Worm (Caenorhabditis elegans) whole organism, young adult: ENCODE data around the gene srh-171.

Experiments
- K12H6.12 ChIP-seq: fragments of 200-800 bp; sonication (Bioruptor generic); optimal IDR thresholded peaks from 2 replicates; lab custom pipeline; 2018; ENCODE audit warnings: mild to moderate bottlenecking, missing genetic modification characterization, missing compliant biosample characterization
- Y53G8AR.9 ChIP-seq: fragments of 200-800 bp; sonication (Bioruptor generic); conservative IDR thresholded peaks from 2 replicates; pipeline ENCODE4 v1.3.6; 2022; ENCODE audit warnings: missing genetic modification reagents, missing genetic modification characterization, missing compliant biosample characterization
- aptf-2 ChIP-seq: fragments of 200-800 bp; sonication (Bioruptor generic); conservative IDR thresholded peaks from 2 replicates; pipeline ENCODE4 v1.3.6; 2022; ENCODE audit warnings: missing genetic modification reagents, missing genetic modification characterization, missing compliant biosample characterization
- ceh-40 ChIP-seq: fragments of 200-800 bp; sonication (Bioruptor generic); IDR thresholded peaks from 2 replicates; pipeline ENCODE4 v1.3.6; 2022; ENCODE audit warnings: missing genetic modification characterization, missing compliant biosample characterization
- ceh-58 ChIP-seq: fragments of 200-800 bp; sonication (Bioruptor generic); IDR thresholded peaks from 2 replicates; pipeline ENCODE4 v1.3.6; 2022; ENCODE audit warnings: missing genetic modification characterization, missing compliant biosample characterization
- die-1 ChIP-seq: sonication (generic microtip); optimal IDR thresholded peaks from 2 replicates; lab custom pipeline; 2016; ENCODE audit warnings: missing genotype, mild to moderate bottlenecking, missing genetic modification characterization, missing compliant biosample characterization
- dpl-1 ChIP-seq: fragments of 150-350 bp; optimal IDR thresholded peaks from 2 replicates; lab custom pipeline; 2014; ENCODE audit warnings: missing biosample characterization, missing genetic modification reagents, missing genetic modification characterization
- fkh-3 ChIP-seq: sonication (generic microtip); optimal IDR thresholded peaks from 2 replicates; lab custom pipeline; 2016; ENCODE audit warnings: mild to moderate bottlenecking, missing genetic modification characterization, missing compliant biosample characterization
- hlh-12 ChIP-seq: sonication (generic microtip); optimal IDR thresholded peaks from 2 replicates; lab custom pipeline; 2016; ENCODE audit warnings: missing genetic modification characterization, missing compliant biosample characterization
- hmg-1.2 ChIP-seq: fragments of 200-800 bp; sonication (Bioruptor generic); IDR thresholded peaks from 2 replicates; pipeline ENCODE4 v1.3.6; 2022; ENCODE audit warnings: missing genetic modification reagents, missing genetic modification characterization, missing compliant biosample characterization
- madf-8 ChIP-seq: fragments of 200-800 bp; sonication (Bioruptor generic); conservative IDR thresholded peaks from 2 replicates; pipeline ENCODE4 v1.3.6; 2022; ENCODE audit warnings: missing genetic modification reagents, missing genetic modification characterization, missing compliant biosample characterization
- nfya-2 ChIP-seq: fragments of 200-800 bp; sonication (Bioruptor generic); IDR thresholded peaks from 2 replicates; pipeline ENCODE4 v1.3.6; 2022; ENCODE audit warnings: missing genetic modification reagents, missing genetic modification characterization, missing compliant biosample characterization
- tbx-9 ChIP-seq: sonication (generic microtip); optimal IDR thresholded peaks from 2 replicates; lab custom pipeline; 2016; ENCODE audit warnings: borderline replicate concordance, missing genetic modification characterization, inconsistent platforms, missing compliant biosample characterization
- zim-3 ChIP-seq: sonication (generic microtip); optimal IDR thresholded peaks from 2 replicates; lab custom pipeline; 2017; ENCODE audit warnings: mild to moderate bottlenecking, missing genetic modification characterization, moderate library complexity, missing compliant biosample characterization
- ztf-26 ChIP-seq: sonication (generic microtip); optimal IDR thresholded peaks from 2 replicates; lab custom pipeline; 2017; ENCODE audit warnings: missing genetic modification characterization, missing compliant biosample characterization
- ztf-6 ChIP-seq: fragments of 200-800 bp; sonication (Bioruptor generic); IDR thresholded peaks from 2 replicates; pipeline ENCODE4 v1.3.6; 2022; ENCODE audit warnings: missing genetic modification reagents, missing genetic modification characterization, missing compliant biosample characterization

srh-171 gene

DNA sequence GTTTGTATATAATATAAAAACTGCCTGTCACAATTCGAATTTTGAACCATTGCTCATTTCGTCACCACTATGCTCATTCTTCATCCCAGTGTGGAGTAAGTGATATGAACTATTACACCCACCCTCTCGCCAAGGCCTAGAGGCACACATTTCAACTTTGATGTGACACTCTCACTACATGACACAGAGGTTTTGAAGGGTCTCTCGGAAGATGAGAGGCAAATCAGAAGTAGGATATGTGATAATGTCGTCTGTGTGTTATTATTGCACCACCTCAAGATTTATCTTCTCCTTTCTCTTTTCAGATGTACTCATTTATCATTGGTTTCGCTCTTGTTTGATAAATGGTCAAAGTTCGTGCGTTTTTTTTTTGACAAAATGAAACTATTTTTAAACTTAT lies 55.8 kb downstream of the srh-171 start:
- TF ChIP-seq fkh-3 (tag; lab: Kevin White, UChicago) (no peak), ztf-26 (tag; lab: Kevin White, UChicago) (no peak), K12H6.12 (no peak), dpl-1 (GFP tag; lab: Kevin White, UChicago) (no peak), aptf-2 (no peak), ceh-58 (GFP tag; lab: Robert Waterston, UW) (no peak), madf-8 (GFP tag; lab: Robert Waterston, UW) (no peak), hmg-1.2 (GFP tag; lab: Robert Waterston, UW) (no peak), hlh-12 (tag; lab: Kevin White, UChicago) (no peak), zim-3 (no peak), Y53G8AR.9 (GFP tag; lab: Robert Waterston, UW) (no peak), ztf-6 (GFP tag; lab: Robert Waterston, UW) (no peak), ceh-40 (no peak), die-1 (tag; lab: Kevin White, UChicago) (no peak), nfya-2 (GFP tag; lab: Robert Waterston, UW) (no peak), tbx-9 (tag; lab: Kevin White, UChicago) (no peak)
